Worm (Caenorhabditis elegans) whole organism, late embryonic: ENCODE data around the gene C27C12.4.

Experiments
- C08G9.2 ChIP-seq: sonication (generic microtip); optimal IDR thresholded peaks from 2 replicates; lab custom pipeline; 2016; ENCODE audit warnings: mild to moderate bottlenecking, missing genetic modification characterization, moderate library complexity, missing compliant biosample characterization
- K02D7.2 ChIP-seq: sonication (generic microtip); optimal IDR thresholded peaks from 2 replicates; lab custom pipeline; 2017; ENCODE audit warnings: mild to moderate bottlenecking, missing genetic modification characterization, missing compliant biosample characterization
- K09A11.1 ChIP-seq: sonication (generic microtip); optimal IDR thresholded peaks from 2 replicates; lab custom pipeline; 2017; ENCODE audit warnings: antibody characterized with exemption, mild to moderate bottlenecking, missing genetic modification characterization, missing compliant biosample characterization; ENCODE audit not compliant: insufficient read depth
- Y22D7AL.16 ChIP-seq: sonication (generic microtip); optimal IDR thresholded peaks from 2 replicates; lab custom pipeline; 2016; ENCODE audit warnings: missing genetic modification characterization, missing compliant biosample characterization
- ceh-22 ChIP-seq: sonication (generic microtip); optimal IDR thresholded peaks from 2 replicates; lab custom pipeline; 2017; ENCODE audit warnings: missing biosample characterization, missing genetic modification characterization
- ceh-24 ChIP-seq: sonication (generic microtip); optimal IDR thresholded peaks from 2 replicates; lab custom pipeline; 2016; ENCODE audit warnings: mild to moderate bottlenecking, missing genetic modification characterization, missing compliant biosample characterization
- ceh-30 ChIP-seq: fragments of 150-350 bp; optimal IDR thresholded peaks from 2 replicates; lab custom pipeline; 2014; ENCODE audit warnings: missing biosample characterization, missing genetic modification characterization
- ceh-31 ChIP-seq: sonication (generic microtip); optimal IDR thresholded peaks from 2 replicates; lab custom pipeline; 2016; ENCODE audit warnings: missing genetic modification characterization, missing compliant biosample characterization
- ceh-34 ChIP-seq: sonication (generic microtip); optimal IDR thresholded peaks from 2 replicates; lab custom pipeline; 2016; ENCODE audit warnings: mild to moderate bottlenecking, missing genetic modification characterization, missing compliant biosample characterization
- ceh-45 ChIP-seq: fragments of 200-800 bp; sonication (Bioruptor generic); IDR thresholded peaks from 2 replicates; pipeline ENCODE4 v1.3.6; 2022; ENCODE audit warnings: missing genetic modification reagents, missing genetic modification characterization, missing compliant biosample characterization
- ceh-48 ChIP-seq: sonication (generic microtip); optimal IDR thresholded peaks from 2 replicates; lab custom pipeline; 2016; ENCODE audit warnings: missing genetic modification characterization, inconsistent platforms, missing compliant biosample characterization
- ceh-6 ChIP-seq: fragments of 200-800 bp; sonication (Bioruptor generic); optimal IDR thresholded peaks from 2 replicates; lab custom pipeline; 2018; ENCODE audit warnings: mild to moderate bottlenecking, missing genetic modification characterization, missing compliant biosample characterization
- ceh-9 ChIP-seq: sonication (generic microtip); optimal IDR thresholded peaks from 2 replicates; lab custom pipeline; 2016; ENCODE audit warnings: mild to moderate bottlenecking, missing genetic modification characterization, inconsistent platforms, missing compliant biosample characterization
- che-1 ChIP-seq: sonication (generic microtip); optimal IDR thresholded peaks from 2 replicates; lab custom pipeline; 2016; ENCODE audit warnings: mild to moderate bottlenecking, missing genetic modification characterization, missing compliant biosample characterization
- dmd-4 ChIP-seq: sonication (generic microtip); optimal IDR thresholded peaks from 2 replicates; lab custom pipeline; 2016; ENCODE audit warnings: borderline replicate concordance, missing genetic modification characterization, missing compliant biosample characterization
- dve-1 ChIP-seq: sonication (generic microtip); optimal IDR thresholded peaks from 2 replicates; lab custom pipeline; 2017; ENCODE audit warnings: antibody characterized with exemption, mild to moderate bottlenecking, missing genetic modification characterization, missing compliant biosample characterization
- elt-2 ChIP-seq: sonication (generic microtip); optimal IDR thresholded peaks from 2 replicates; lab custom pipeline; 2016; ENCODE audit warnings: missing genetic modification reagents, missing genetic modification characterization, missing compliant biosample characterization
- eyg-1 ChIP-seq: sonication (generic microtip); optimal IDR thresholded peaks from 2 replicates; lab custom pipeline; 2016; ENCODE audit warnings: missing genotype, missing genetic modification characterization, missing compliant biosample characterization
- hlh-30 ChIP-seq: sonication (generic microtip); optimal IDR thresholded peaks from 2 replicates; lab custom pipeline; 2017; ENCODE audit warnings: antibody characterized with exemption, missing genetic modification characterization, missing compliant biosample characterization; ENCODE audit not compliant: insufficient read depth
- hlh-8 ChIP-seq: sonication (generic microtip); optimal IDR thresholded peaks from 2 replicates; lab custom pipeline; 2016; ENCODE audit warnings: missing genotype, missing genetic modification characterization, missing compliant biosample characterization
- lin-11 ChIP-seq: fragments of 200-800 bp; sonication (Bioruptor generic); optimal IDR thresholded peaks from 2 replicates; lab custom pipeline; 2018; ENCODE audit warnings: mild to moderate bottlenecking, missing genetic modification characterization, missing compliant biosample characterization
- madf-2 ChIP-seq: sonication (generic microtip); optimal IDR thresholded peaks from 2 replicates; lab custom pipeline; 2017; ENCODE audit warnings: missing genetic modification characterization, missing compliant biosample characterization
- nfya-1 ChIP-seq: sonication (generic microtip); optimal IDR thresholded peaks from 2 replicates; lab custom pipeline; 2017; ENCODE audit warnings: missing genetic modification characterization, mild to moderate bottlenecking, missing compliant biosample characterization, antibody characterized with exemption, moderate library complexity
- nhr-11 ChIP-seq: fragments of 150-350 bp; optimal IDR thresholded peaks from 2 replicates; lab custom pipeline; 2014; ENCODE audit warnings: missing biosample characterization, missing genetic modification characterization
- npax-4 ChIP-seq: sonication (generic microtip); optimal IDR thresholded peaks from 2 replicates; lab custom pipeline; 2016; ENCODE audit warnings: missing genetic modification characterization, missing compliant biosample characterization
- odd-2 ChIP-seq: sonication (generic microtip); optimal IDR thresholded peaks from 2 replicates; lab custom pipeline; 2017; ENCODE audit warnings: antibody characterized with exemption, mild to moderate bottlenecking, missing genetic modification characterization, missing compliant biosample characterization
- pag-3 ChIP-seq: sonication (generic microtip); optimal IDR thresholded peaks from 2 replicates; lab custom pipeline; 2016; ENCODE audit warnings: missing compliant biosample characterization, missing genetic modification characterization, borderline replicate concordance
- pat-9 ChIP-seq: fragments of 200-800 bp; sonication (Bioruptor generic); optimal IDR thresholded peaks from 2 replicates; lab custom pipeline; 2018; ENCODE audit warnings: mild to moderate bottlenecking, missing genetic modification characterization, moderate library complexity, missing compliant biosample characterization
- pax-1 ChIP-seq: fragments of 150-350 bp; optimal IDR thresholded peaks from 2 replicates; lab custom pipeline; 2014; ENCODE audit warnings: missing biosample characterization, missing genetic modification characterization
- pha-4 ChIP-seq: fragments of 150-350 bp; optimal IDR thresholded peaks from 2 replicates; lab custom pipeline; 2018; ENCODE audit warnings: missing biosample characterization, missing genetic modification reagents, missing genetic modification characterization
- sdc-2 ChIP-seq: sonication (generic microtip); optimal IDR thresholded peaks from 2 replicates; lab custom pipeline; 2016; ENCODE audit warnings: missing genotype, missing genetic modification characterization, missing compliant biosample characterization
- sox-2 ChIP-seq: fragments of 200-800 bp; sonication (Bioruptor generic); IDR thresholded peaks from 2 replicates; pipeline ENCODE4 v1.3.6; 2022; ENCODE audit warnings: missing genetic modification reagents, missing genetic modification characterization, missing compliant biosample characterization
- syd-9 ChIP-seq: sonication (generic microtip); optimal IDR thresholded peaks from 2 replicates; lab custom pipeline; 2016; ENCODE audit warnings: mild to moderate bottlenecking, missing genetic modification characterization, moderate library complexity, missing compliant biosample characterization
- tbx-2 ChIP-seq: sonication (generic microtip); optimal IDR thresholded peaks from 2 replicates; lab custom pipeline; 2016; ENCODE audit warnings: missing genetic modification characterization, missing compliant biosample characterization
- tbx-7 ChIP-seq: sonication (generic microtip); optimal IDR thresholded peaks from 2 replicates; lab custom pipeline; 2016; ENCODE audit warnings: missing genotype, missing genetic modification characterization, missing compliant biosample characterization
- ttx-3 ChIP-seq: sonication (generic microtip); optimal IDR thresholded peaks from 2 replicates; lab custom pipeline; 2016; ENCODE audit warnings: missing genetic modification reagents, missing genetic modification characterization, missing compliant biosample characterization
- unc-42 ChIP-seq: sonication (generic microtip); optimal IDR thresholded peaks from 2 replicates; lab custom pipeline; 2016; ENCODE audit warnings: missing genotype, missing genetic modification characterization, missing compliant biosample characterization
- unc-55 ChIP-seq: sonication (generic microtip); optimal IDR thresholded peaks from 2 replicates; lab custom pipeline; 2017; ENCODE audit warnings: missing biosample characterization, missing genetic modification reagents, missing genetic modification characterization
- ztf-16 ChIP-seq: sonication (generic microtip); optimal IDR thresholded peaks from 2 replicates; lab custom pipeline; 2017; ENCODE audit warnings: missing genetic modification characterization, missing compliant biosample characterization

C27C12.4 gene

DNA sequence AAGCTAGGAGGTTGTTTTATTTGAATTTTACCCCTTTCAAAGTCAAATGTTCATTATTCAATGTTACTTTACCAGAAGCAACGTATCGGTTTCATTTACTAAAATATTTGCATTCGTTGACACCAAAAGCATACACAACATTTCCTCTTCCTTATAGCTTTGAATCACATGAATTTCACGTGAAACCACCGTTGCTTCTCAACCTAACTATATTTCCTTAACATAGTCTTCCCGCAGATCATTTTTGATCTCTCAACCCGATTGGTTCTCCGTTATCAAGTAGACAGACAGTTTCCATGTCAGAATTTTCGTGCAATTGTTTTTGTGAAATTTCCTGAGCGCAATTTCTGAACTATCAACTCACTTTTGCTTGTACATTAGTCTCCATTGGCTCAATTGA is 44.0 kb upstream of the C27C12.4 start:
- no peak for TF ChIP-seq syd-9 (tag; lab: Kevin White, UChicago)
- no peak for TF ChIP-seq dmd-4 (tag; lab: Kevin White, UChicago)

DNA sequence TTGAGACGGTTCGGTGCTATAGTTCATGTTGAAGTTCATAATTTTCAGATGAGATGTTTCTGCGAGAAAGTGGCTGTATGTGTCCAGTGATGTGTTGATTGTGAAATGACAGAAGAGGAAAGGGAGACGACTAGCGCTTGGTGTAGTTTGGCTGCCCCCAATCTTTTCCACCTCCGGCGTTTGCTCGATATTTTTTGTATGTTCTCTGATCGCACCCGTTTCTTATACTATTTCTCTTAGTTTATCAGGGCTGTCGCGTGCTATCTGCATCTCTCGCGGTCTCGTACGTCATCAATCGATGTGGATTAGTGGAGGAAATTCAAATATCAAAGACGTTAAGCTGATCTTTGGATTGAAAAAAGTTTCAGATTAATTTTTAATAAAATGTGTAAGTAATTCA is 43.2 kb upstream of the C27C12.4 start, which contains the start of gene atf-4:
atf-4 (minus strand) TSS at position 93 of the 400 bp plus-strand sequence.
- TF ChIP-seq ceh-22 (tag; lab: Kevin White, UChicago) (no peak), npax-4 (no peak), unc-55 (GFP tag; lab: Kevin White, UChicago) (peak; percentile 58), dve-1 (peak; percentile 8), sdc-2 (tag; lab: Kevin White, UChicago) (peak; percentile 73), eyg-1 (tag; lab: Kevin White, UChicago) (no peak), tbx-2 (tag; lab: Kevin White, UChicago) (no peak), nfya-1 (tag; lab: Kevin White, UChicago) (peak; percentile 13), elt-2 (tag; lab: Kevin White, UChicago) (peak; percentile 50)
- TF ChIP-seq, all 69 proteins: peak for 5

DNA sequence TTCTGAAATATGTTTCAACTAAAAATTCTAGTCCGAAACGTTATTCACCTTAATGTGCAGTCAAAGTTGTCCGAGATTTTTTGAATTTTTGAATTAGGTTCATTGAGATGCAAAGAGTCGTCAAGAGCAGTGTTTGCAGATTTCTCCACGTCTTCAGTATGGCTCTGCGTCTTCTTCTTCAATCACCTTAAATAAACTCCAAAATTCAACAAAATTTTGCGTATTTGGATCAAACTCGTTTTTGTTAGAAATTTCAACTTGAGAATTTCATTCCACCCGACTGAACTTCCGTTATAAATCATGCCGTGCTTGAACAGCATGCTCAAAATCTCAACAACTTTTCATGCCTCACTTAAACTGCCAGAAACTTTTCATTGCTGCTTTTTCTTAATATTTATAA is 41.8 kb upstream of the C27C12.4 start, which contains the start of gene T04C10.3:
T04C10.3 (plus strand) TSS at position 301 of the 400 bp plus-strand sequence.
- TF ChIP-seq ceh-6 (GFP tag; lab: Kevin White, UChicago) (no peak), ceh-48 (tag; lab: Kevin White, UChicago) (no peak), pax-1 (tag; lab: Kevin White, UChicago) (no peak), ceh-30 (tag; lab: Kevin White, UChicago) (no peak), ztf-16 (tag; lab: Kevin White, UChicago) (no peak), dmd-4 (tag; lab: Kevin White, UChicago) (no peak), npax-4 (no peak), Y22D7AL.16 (tag; lab: Kevin White, UChicago) (no peak), ceh-9 (tag; lab: Kevin White, UChicago) (no peak), syd-9 (tag; lab: Kevin White, UChicago) (no peak), dve-1 (no peak), che-1 (tag; lab: Kevin White, UChicago) (no peak), ceh-24 (tag; lab: Kevin White, UChicago) (no peak), K09A11.1 (tag; lab: Kevin White, UChicago) (no peak), elt-2 (tag; lab: Kevin White, UChicago) (no peak), sox-2 (no peak), K02D7.2 (tag; lab: Kevin White, UChicago) (no peak), madf-2 (tag; lab: Kevin White, UChicago) (no peak), sdc-2 (tag; lab: Kevin White, UChicago) (no peak), ceh-45 (GFP tag; lab: Robert Waterston, UW) (no peak)

ce11 chrX:14813398-14813797 is 40.5 kb upstream of the C27C12.4 start:
- TF ChIP-seq ceh-24 (tag; lab: Kevin White, UChicago) (no peak), lin-11 (no peak), ceh-6 (GFP tag; lab: Kevin White, UChicago) (no peak), unc-42 (tag; lab: Kevin White, UChicago) (peak; percentile 30), pax-1 (tag; lab: Kevin White, UChicago) (no peak), pag-3 (tag; lab: Kevin White, UChicago) (no peak), nhr-11 (tag; lab: Kevin White, UChicago) (no peak), ceh-31 (peak; percentile 22), hlh-30 (peak; percentile 23), elt-2 (tag; lab: Kevin White, UChicago) (no peak), sdc-2 (tag; lab: Kevin White, UChicago) (peak; percentile 98), C08G9.2 (tag; lab: Kevin White, UChicago) (no peak), K09A11.1 (tag; lab: Kevin White, UChicago) (no peak)
- TF ChIP-seq, all 69 proteins: peak for 4

ce11 chrX:14815412-14815811 is 38.5 kb upstream of the C27C12.4 start:
- TF ChIP-seq odd-2 (tag; lab: Kevin White, UChicago) (no peak), pha-4 (tag; lab: Kevin White, UChicago) (no peak), pat-9 (no peak), ztf-16 (tag; lab: Kevin White, UChicago) (no peak), hlh-8 (tag; lab: Kevin White, UChicago) (no peak), ceh-34 (tag; lab: Kevin White, UChicago) (no peak), lin-11 (no peak), madf-2 (tag; lab: Kevin White, UChicago) (no peak), pax-1 (tag; lab: Kevin White, UChicago) (no peak), ttx-3 (tag; lab: Kevin White, UChicago) (no peak), tbx-7 (tag; lab: Kevin White, UChicago) (no peak)
